Worm (Caenorhabditis elegans): ENCODE data around the gene pqn-71.

- TF ChIP-seq aly-2 (tag; optimal IDR thresholded peaks at IDR 0.05) (no peak), attf-4 (tag; optimal IDR thresholded peaks at IDR 0.05) (no peak), saeg-2 (GFP tag; IDR thresholded peaks at IDR 0.05) (no peak), ces-1 (GFP tag; optimal IDR thresholded peaks at IDR 0.05) (no peak)
These were observed 1.1 kb upstream of the pqn-71 start, which contains the start of gene rocf-1 for ce11 chrV:15464402-15464801.
